Worm (Caenorhabditis elegans) whole organism, midembryonic: Measurements from ENCODE around the gene C04G2.5.

Source experiments
- T22C8.4 ChIP-seq: fragments of 200-800 bp; sonication (Bioruptor generic); IDR thresholded peaks from 2 replicates; pipeline ENCODE4 v1.3.6; 2022; ENCODE audit warnings: missing genetic modification characterization, missing compliant biosample characterization
- flt-1 ChIP-seq: fragments of 200-800 bp; sonication (Bioruptor generic); IDR thresholded peaks from 2 replicates; pipeline ENCODE4 v1.3.6; 2022; ENCODE audit warnings: missing genetic modification characterization, missing compliant biosample characterization
- tab-1 ChIP-seq: fragments of 200-800 bp; sonication (Bioruptor generic); IDR thresholded peaks from 2 replicates; pipeline ENCODE4 v1.3.6; 2022; ENCODE audit warnings: missing genetic modification characterization, missing compliant biosample characterization
- ztf-23 ChIP-seq: fragments of 200-800 bp; sonication (Bioruptor generic); IDR thresholded peaks from 2 replicates; pipeline ENCODE4 v1.3.6; 2022; ENCODE audit warnings: missing genetic modification reagents, missing genetic modification characterization, missing compliant biosample characterization

DNA sequence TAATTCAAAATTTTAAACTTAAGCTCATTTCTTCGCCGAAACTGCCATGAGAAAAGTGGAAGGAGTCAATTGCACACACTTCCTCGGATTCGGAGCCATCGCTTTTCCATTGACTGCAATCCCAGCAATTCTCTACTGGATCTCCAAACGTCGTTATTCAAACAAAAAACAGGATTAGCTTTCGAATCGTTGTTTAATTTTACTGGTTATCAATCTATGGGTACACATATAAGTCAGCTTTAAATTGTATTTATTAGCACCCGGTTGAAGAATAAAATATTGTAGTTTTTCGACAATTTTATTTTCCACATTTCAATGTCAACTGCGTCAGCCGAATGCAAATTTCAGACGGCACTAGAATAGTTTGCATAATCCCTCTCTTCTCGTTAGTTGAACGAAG lies 34.9 kb upstream of the C04G2.5 start, which contains the start of gene glt-3:
- TF ChIP-seq ztf-23 (GFP tag; lab: Robert Waterston, UW): no peak
- no peak for TF ChIP-seq tab-1
- TF ChIP-seq T22C8.4 (GFP tag; lab: Robert Waterston, UW): no peak
- no peak for TF ChIP-seq flt-1
